Fruit fly (Drosophila melanogaster) whole organism, wandering third instar larva: Measurements from ENCODE around the gene CG13700.

Experiments
- CG32264 ChIP-seq: fragments of 200-800 bp; sonication (Bioruptor generic); optimal IDR thresholded peaks from 2 replicates; lab custom pipeline; 2016; ENCODE audit warnings: missing biosample characterization, missing genetic modification characterization
- CrebA ChIP-seq: fragments of 200-800 bp; sonication (Bioruptor generic); optimal IDR thresholded peaks from 2 replicates; lab custom pipeline; 2016; ENCODE audit warnings: missing biosample characterization, mild to moderate bottlenecking, missing genetic modification characterization, borderline replicate concordance
- Dfd ChIP-seq: fragments of >200 bp; optimal IDR thresholded peaks from 2 replicates; lab custom pipeline; 2017; ENCODE audit warnings: missing biosample characterization, missing genetic modification characterization
- Dif ChIP-seq: fragments of 200-275, 200-300 bp; sonication (Bioruptor generic); optimal IDR thresholded peaks from 2 replicates; lab custom pipeline; 2018; ENCODE audit warnings: missing biosample characterization, missing genetic modification characterization; ENCODE audit not compliant: partially characterized antibody
- HLH106 ChIP-seq: fragments of 200-800 bp; optimal IDR thresholded peaks from 3 replicates; lab custom pipeline; 2019; ENCODE audit warnings: missing biosample characterization, mild to moderate bottlenecking, missing genetic modification characterization, moderate library complexity
- Hnf4 ChIP-seq: fragments of 200-800 bp; sonication (Bioruptor generic); optimal IDR thresholded peaks from 2 replicates; lab custom pipeline; 2016; ENCODE audit warnings: missing biosample characterization, mild to moderate bottlenecking, missing genetic modification characterization
- Hr78 ChIP-seq: fragments of >200 bp; optimal IDR thresholded peaks from 2 replicates; lab custom pipeline; 2017; ENCODE audit warnings: missing biosample characterization, missing genetic modification characterization
- Hr83 ChIP-seq: fragments of 200-300 bp; sonication (Bioruptor generic); optimal IDR thresholded peaks from 2 replicates; lab custom pipeline; 2016; ENCODE audit warnings: missing biosample characterization, mild to moderate bottlenecking, missing genetic modification characterization, moderate library complexity; ENCODE audit not compliant: poor library complexity, severe bottlenecking
- Jra ChIP-seq: sonication (Bioruptor generic); optimal IDR thresholded peaks from 2 replicates; lab custom pipeline; 2016; ENCODE audit warnings: missing biosample characterization, missing genetic modification characterization
- Myc ChIP-seq: fragments of >200 bp; optimal IDR thresholded peaks from 2 replicates; lab custom pipeline; 2017
- OdsH ChIP-seq: fragments of 200-800 bp; sonication (Bioruptor generic); optimal IDR thresholded peaks from 2 replicates; lab custom pipeline; 2016; ENCODE audit warnings: missing biosample characterization, mild to moderate bottlenecking, missing genetic modification characterization
- Rel ChIP-seq, 2 experiments: fragments of 200-800 bp; sonication (Bioruptor generic) in 1 of 2; optimal IDR thresholded peaks; 2 replicates in 1 of 2; 3 replicates in 1 of 2; lab custom pipeline; 2016 to 2019; ENCODE audit warnings: mild to moderate bottlenecking in 2 of 2, missing biosample characterization in 2 of 2, missing genetic modification characterization in 2 of 2, moderate library complexity in 1 of 2
- Sp1 ChIP-seq: fragments of 200-800 bp; sonication (Bioruptor generic); optimal IDR thresholded peaks from 3 replicates; lab custom pipeline; 2019; ENCODE audit warnings: missing biosample characterization, mild to moderate bottlenecking, missing genetic modification characterization, moderate library complexity
- Vsx2 ChIP-seq: fragments of 200-300, 225-300 bp; sonication (Bioruptor generic); optimal IDR thresholded peaks from 2 replicates; lab custom pipeline; 2018; ENCODE audit warnings: missing biosample characterization, missing genetic modification characterization; ENCODE audit not compliant: partially characterized antibody
- br ChIP-seq: fragments of 200-800 bp; sonication (Bioruptor generic); optimal IDR thresholded peaks from 2 replicates; lab custom pipeline; 2016; ENCODE audit warnings: missing biosample characterization, missing genetic modification characterization
- brk ChIP-seq: fragments of 200-800 bp; sonication (Bioruptor generic); optimal IDR thresholded peaks from 2 replicates; lab custom pipeline; 2016; ENCODE audit warnings: missing biosample characterization, mild to moderate bottlenecking, missing genetic modification characterization
- dl ChIP-seq, 2 experiments: fragments of 175-275, 200-275 bp in 1 of 2; fragments of 200-275 bp in 1 of 2; sonication (Bioruptor generic); optimal IDR thresholded peaks; lab custom pipeline; 2018; ENCODE audit warnings: mild to moderate bottlenecking in 2 of 2, missing biosample characterization in 2 of 2, missing genetic modification characterization in 2 of 2, moderate library complexity in 2 of 2; ENCODE audit not compliant: partially characterized antibody in 2 of 2, insufficient read depth in 1 of 2
- dmrt93B ChIP-seq: fragments of 200-800 bp; sonication (Bioruptor generic); optimal IDR thresholded peaks from 2 replicates; lab custom pipeline; 2018; ENCODE audit warnings: missing biosample characterization, mild to moderate bottlenecking, missing genetic modification characterization
- dsf ChIP-seq: sonication (Bioruptor generic); optimal IDR thresholded peaks from 2 replicates; lab custom pipeline; 2016; ENCODE audit warnings: missing biosample characterization, missing genetic modification characterization, borderline replicate concordance
- ey ChIP-seq: fragments of 200-800 bp; sonication (Bioruptor generic); optimal IDR thresholded peaks from 2 replicates; lab custom pipeline; 2016; ENCODE audit warnings: missing biosample characterization, missing genetic modification characterization
- foxo ChIP-seq, 2 experiments: fragments of 200-800 bp; sonication (Bioruptor generic); optimal IDR thresholded peaks; 2 replicates in 1 of 2; 3 replicates in 1 of 2; lab custom pipeline; 2016 to 2017; ENCODE audit warnings: missing biosample characterization in 2 of 2, missing genetic modification characterization in 2 of 2
- fru ChIP-seq: fragments of 200-800 bp; sonication (Bioruptor generic); optimal IDR thresholded peaks from 3 replicates; lab custom pipeline; 2016; ENCODE audit warnings: missing biosample characterization, mild to moderate bottlenecking, missing genetic modification characterization
- h ChIP-seq: fragments of 200-800 bp; sonication (Bioruptor generic); optimal IDR thresholded peaks from 3 replicates; lab custom pipeline; 2016; ENCODE audit warnings: missing biosample characterization, mild to moderate bottlenecking, missing genetic modification characterization
- jim ChIP-seq: fragments of 175-275, 200-325 bp; sonication (Bioruptor generic); optimal IDR thresholded peaks from 2 replicates; lab custom pipeline; 2016; ENCODE audit warnings: missing biosample characterization, mild to moderate bottlenecking, missing genetic modification characterization
- pan ChIP-seq: fragments of >200 bp; optimal IDR thresholded peaks from 2 replicates; lab custom pipeline; 2017
- psq ChIP-seq: fragments of 200-800 bp; sonication (Bioruptor generic); optimal IDR thresholded peaks from 3 replicates; lab custom pipeline; 2017; ENCODE audit warnings: missing biosample characterization, mild to moderate bottlenecking, missing genetic modification characterization, moderate library complexity
- rgr ChIP-seq: fragments of 200-800 bp; sonication (Bioruptor generic); optimal IDR thresholded peaks from 3 replicates; lab custom pipeline; 2016; ENCODE audit warnings: missing biosample characterization, mild to moderate bottlenecking, missing genetic modification characterization
- sage ChIP-seq: fragments of 200-800 bp; sonication (Bioruptor generic); optimal IDR thresholded peaks from 2 replicates; lab custom pipeline; 2016; ENCODE audit warnings: missing biosample characterization, mild to moderate bottlenecking, missing genetic modification characterization
- sv ChIP-seq: fragments of 200-800 bp; sonication (Bioruptor generic); optimal IDR thresholded peaks from 3 replicates; lab custom pipeline; 2016; ENCODE audit warnings: missing biosample characterization, missing genetic modification characterization
- tai ChIP-seq: sonication (Bioruptor generic); optimal IDR thresholded peaks from 2 replicates; lab custom pipeline; 2016; ENCODE audit warnings: missing biosample characterization, missing genetic modification characterization
- usp ChIP-seq: fragments of >200 bp; optimal IDR thresholded peaks from 2 replicates; lab custom pipeline; 2017; ENCODE audit warnings: missing biosample characterization, missing genetic modification characterization
- woc ChIP-seq: sonication (Bioruptor generic); optimal IDR thresholded peaks from 2 replicates; lab custom pipeline; 2016; ENCODE audit warnings: missing biosample characterization, mild to moderate bottlenecking, missing genetic modification characterization

The CG13700 gene

DNA sequence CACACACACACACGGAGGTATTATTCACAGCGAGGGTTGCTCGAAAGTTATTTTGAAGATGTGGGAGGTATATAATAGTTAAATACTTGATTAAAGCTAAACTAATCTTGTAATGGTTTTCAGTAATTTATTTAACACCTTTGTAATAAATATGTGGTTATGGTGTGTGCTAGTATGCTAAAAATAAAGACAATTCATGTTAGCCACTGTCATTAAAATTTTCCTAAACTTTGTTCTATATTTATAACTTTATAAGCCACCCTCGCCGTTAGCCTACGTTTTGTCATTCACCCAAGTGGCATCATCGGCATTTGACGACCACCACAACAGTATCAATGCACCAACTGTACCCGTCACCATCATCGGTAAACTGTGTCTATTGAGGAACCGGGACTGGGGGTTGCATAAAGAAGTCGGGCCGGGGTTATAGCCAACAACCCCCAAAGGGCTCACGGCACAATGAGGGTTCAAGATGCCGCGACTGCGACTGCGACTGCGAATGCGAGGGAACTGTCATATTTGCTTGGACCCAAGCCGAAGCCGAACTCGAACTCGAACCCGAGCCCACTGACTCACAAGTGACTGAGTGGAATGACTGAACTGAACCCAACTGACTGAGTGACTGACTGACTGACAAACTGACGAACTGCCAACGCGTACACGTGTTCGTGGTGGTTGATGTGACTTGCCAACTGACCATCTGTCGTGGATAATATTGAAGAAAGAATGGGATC is 28.6 kb downstream of the CG13700 start:
- TF ChIP-seq ey (GFP tag; lab: Kevin White, UChicago) = peak; percentile 8
- TF ChIP-seq woc (GFP tag; lab: Kevin White, UChicago) = peak; percentile 33
- no peak for TF ChIP-seq OdsH (GFP tag; lab: Kevin White, UChicago)
- no peak for TF ChIP-seq psq (GFP tag; lab: Kevin White, UChicago)
- TF ChIP-seq foxo (GFP tag; optimal IDR thresholded peaks at IDR 0.05; lab: Kevin White, UChicago) = peak in 1 of 2 experiments; percentile 34
- TF ChIP-seq pan (lab: Kevin White, UChicago) = no peak
- no peak for TF ChIP-seq dl (GFP tag; optimal IDR thresholded peaks at IDR 0.05; lab: Kevin White, UChicago; ENCODE audit: insufficient read depth in 1 of 2, partially characterized antibody in 2 of 2)
- no peak for TF ChIP-seq CG32264 (GFP tag; lab: Kevin White, UChicago)
- TF ChIP-seq Vsx2 = no peak
- TF ChIP-seq Hr83 = no peak
- peak; percentile 46 for TF ChIP-seq h (GFP tag; lab: Kevin White, UChicago)
- no peak for TF ChIP-seq brk (GFP tag; lab: Kevin White, UChicago)
- peak; percentile 47 for TF ChIP-seq fru (GFP tag; lab: Kevin White, UChicago)
- no peak for TF ChIP-seq Dif (GFP tag; lab: Kevin White, UChicago)
- TF ChIP-seq Hr78 (GFP tag; lab: Kevin White, UChicago) = no peak
- peak; percentile 47 for TF ChIP-seq HLH106 (tag; lab: Kevin White, UChicago)

DNA sequence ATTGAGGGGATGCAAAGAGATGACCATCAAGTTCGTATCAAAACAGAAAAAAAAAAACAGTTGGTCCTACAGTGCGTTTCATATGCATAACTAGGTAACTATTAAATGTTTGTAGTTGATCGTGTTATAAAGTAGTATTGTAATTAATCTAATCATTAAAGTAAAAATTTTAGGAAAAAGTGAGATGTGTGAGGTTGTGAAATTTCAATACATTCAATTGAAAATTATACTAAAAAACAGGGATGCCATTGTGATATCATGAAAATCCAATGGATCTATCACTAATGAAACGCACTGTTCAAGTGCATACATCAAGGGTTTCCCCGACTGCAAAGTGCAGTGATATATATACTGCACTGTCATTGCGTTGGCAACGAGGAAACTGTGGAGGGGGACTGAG is 30.2 kb downstream of the CG13700 start:
- no peak for TF ChIP-seq dmrt93B (GFP tag; lab: Kevin White, UChicago)
- no peak for TF ChIP-seq Jra (GFP tag; lab: Kevin White, UChicago)
- no peak for TF ChIP-seq sv (GFP tag; lab: Kevin White, UChicago)
- no peak for TF ChIP-seq Rel (GFP tag; optimal IDR thresholded peaks at IDR 0.05; lab: Kevin White, UChicago)
- TF ChIP-seq Rel (tag; optimal IDR thresholded peaks at IDR 0.05; lab: Kevin White, UChicago) = no peak
- no peak for TF ChIP-seq woc (GFP tag; lab: Kevin White, UChicago)
- no peak for TF ChIP-seq dsf (GFP tag; lab: Kevin White, UChicago)
- no peak for TF ChIP-seq CG32264 (GFP tag; lab: Kevin White, UChicago)
- no peak for TF ChIP-seq br (GFP tag; lab: Kevin White, UChicago)
- TF ChIP-seq jim = no peak
- no peak for TF ChIP-seq fru (GFP tag; lab: Kevin White, UChicago)
- no peak for TF ChIP-seq Hnf4 (GFP tag; lab: Kevin White, UChicago)
- no peak for TF ChIP-seq usp (GFP tag; lab: Kevin White, UChicago)
- TF ChIP-seq CrebA (GFP tag; lab: Kevin White, UChicago) = no peak

DNA sequence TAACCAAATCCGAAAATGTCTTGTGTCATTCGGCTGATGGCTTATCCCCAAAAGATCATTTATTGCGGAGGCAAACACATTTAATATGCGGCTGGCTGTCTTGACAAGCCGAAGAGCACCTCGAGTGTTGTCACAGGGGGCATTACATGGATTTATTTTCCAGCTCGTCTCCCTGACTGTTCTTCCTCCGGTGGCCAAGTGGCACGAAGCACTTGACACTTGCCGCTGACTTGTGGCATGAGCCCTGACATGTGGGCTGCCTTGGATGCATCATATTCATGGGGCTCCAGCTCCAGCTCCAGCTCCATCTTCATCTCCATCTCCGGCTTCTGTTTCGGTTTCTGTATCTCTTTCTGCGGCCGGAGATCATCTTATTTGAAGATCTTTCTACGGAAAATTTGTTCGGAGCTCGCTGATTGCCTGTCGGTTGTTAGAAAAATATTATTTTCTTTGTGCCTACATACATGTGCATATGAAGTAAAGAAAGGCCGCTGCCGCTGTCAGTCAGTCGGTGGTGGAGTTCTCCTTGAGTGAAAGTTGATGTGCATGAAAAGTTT is 32.9 kb downstream of the CG13700 start:
- TF ChIP-seq Rel (GFP tag; optimal IDR thresholded peaks at IDR 0.05; lab: Kevin White, UChicago) (no peak), Rel (tag; optimal IDR thresholded peaks at IDR 0.05; lab: Kevin White, UChicago) (no peak), tai (GFP tag; lab: Kevin White, UChicago) (no peak), Vsx2 (no peak), Dif (GFP tag; lab: Kevin White, UChicago) (no peak), rgr (GFP tag; lab: Kevin White, UChicago) (no peak), OdsH (GFP tag; lab: Kevin White, UChicago) (no peak), Sp1 (no peak), dsf (GFP tag; lab: Kevin White, UChicago) (no peak), HLH106 (tag; lab: Kevin White, UChicago) (no peak), br (GFP tag; lab: Kevin White, UChicago) (no peak), Dfd (GFP tag; lab: Kevin White, UChicago) (no peak), Hnf4 (GFP tag; lab: Kevin White, UChicago) (no peak), woc (GFP tag; lab: Kevin White, UChicago) (no peak), pan (lab: Kevin White, UChicago) (no peak), sage (GFP tag; lab: Kevin White, UChicago) (no peak), Myc (lab: Kevin White, UChicago) (no peak), CrebA (GFP tag; lab: Kevin White, UChicago) (no peak)
- TF ChIP-seq, all 38 proteins: peak for 0
